Worm (Caenorhabditis elegans) whole organism, L1 larva: Measurements from ENCODE around the gene dat-1.

Experiments used
- blmp-1 ChIP-seq: fragments of 150-350 bp; optimal IDR thresholded peaks from 2 replicates; lab custom pipeline; 2014; ENCODE audit warnings: missing biosample characterization, missing genetic modification characterization
- isw-1 ChIP-seq: fragments of 200-800 bp; sonication (Bioruptor generic); IDR thresholded peaks from 2 replicates; pipeline ENCODE4 v1.3.6; 2022; ENCODE audit warnings: missing genetic modification characterization, missing compliant biosample characterization
- lin-13 ChIP-seq: fragments of 150-350 bp; optimal IDR thresholded peaks from 2 replicates; lab custom pipeline; 2014; ENCODE audit warnings: missing biosample characterization, missing genetic modification reagents, missing genetic modification characterization
- lsy-2 ChIP-seq, 2 experiments: fragments of 150-350 bp; optimal IDR thresholded peaks; 2 replicates each; lab custom pipeline; 2014; ENCODE audit warnings: missing biosample characterization in 2 of 2, missing genetic modification characterization in 2 of 2
- tbx-2 ChIP-seq: sonication (generic microtip); optimal IDR thresholded peaks from 2 replicates; lab custom pipeline; 2016; ENCODE audit warnings: missing genetic modification characterization, missing compliant biosample characterization
- unc-130 ChIP-seq: fragments of 150-350 bp; optimal IDR thresholded peaks from 2 replicates; lab custom pipeline; 2017; ENCODE audit warnings: missing biosample characterization, missing genetic modification characterization, inconsistent platforms
- ztf-11 ChIP-seq, 2 experiments: sonication (generic microtip); optimal IDR thresholded peaks; 2 replicates each; lab custom pipeline; 2016 to 2017; ENCODE audit warnings: missing genetic modification characterization in 2 of 2, missing biosample characterization in 1 of 2, missing compliant biosample characterization in 1 of 2

DNA sequence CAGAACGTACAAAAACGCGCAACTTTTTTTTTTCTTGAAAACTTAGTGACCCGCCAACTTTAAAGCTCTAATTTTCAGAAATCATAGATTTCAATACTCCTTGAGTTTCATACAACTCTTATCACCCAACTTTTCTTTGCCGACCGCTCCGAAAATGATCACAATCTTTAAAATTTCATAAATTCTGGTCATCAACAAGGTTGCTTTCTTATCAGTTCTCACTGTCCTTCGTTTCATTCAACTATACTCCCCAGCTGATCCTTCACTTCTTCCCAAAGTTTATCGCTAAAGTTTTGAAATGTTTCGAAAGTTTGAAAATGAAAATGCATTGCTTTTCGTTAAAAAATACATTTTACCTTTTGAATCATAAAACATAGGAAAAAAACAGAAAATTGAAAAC is 13.0 kb downstream of the dat-1 start:
- TF ChIP-seq lin-13 (GFP tag; lab: Kevin White, UChicago): no peak
- TF ChIP-seq isw-1 (GFP tag; lab: Robert Waterston, UW): no peak
- no peak for TF ChIP-seq lsy-2 (tag; optimal IDR thresholded peaks at IDR 0.05; lab: Kevin White, UChicago)
- peak; percentile 2 for TF ChIP-seq blmp-1 (tag; lab: Kevin White, UChicago)
- TF ChIP-seq tbx-2: no peak
- no peak for TF ChIP-seq ztf-11 (tag; optimal IDR thresholded peaks at IDR 0.05; lab: Kevin White, UChicago)
- no peak for TF ChIP-seq unc-130 (tag; lab: Kevin White, UChicago)
